Fruit fly (Drosophila melanogaster): Measurements from ENCODE around the gene Ca-alpha1T.

The Ca-alpha1T gene

DNA sequence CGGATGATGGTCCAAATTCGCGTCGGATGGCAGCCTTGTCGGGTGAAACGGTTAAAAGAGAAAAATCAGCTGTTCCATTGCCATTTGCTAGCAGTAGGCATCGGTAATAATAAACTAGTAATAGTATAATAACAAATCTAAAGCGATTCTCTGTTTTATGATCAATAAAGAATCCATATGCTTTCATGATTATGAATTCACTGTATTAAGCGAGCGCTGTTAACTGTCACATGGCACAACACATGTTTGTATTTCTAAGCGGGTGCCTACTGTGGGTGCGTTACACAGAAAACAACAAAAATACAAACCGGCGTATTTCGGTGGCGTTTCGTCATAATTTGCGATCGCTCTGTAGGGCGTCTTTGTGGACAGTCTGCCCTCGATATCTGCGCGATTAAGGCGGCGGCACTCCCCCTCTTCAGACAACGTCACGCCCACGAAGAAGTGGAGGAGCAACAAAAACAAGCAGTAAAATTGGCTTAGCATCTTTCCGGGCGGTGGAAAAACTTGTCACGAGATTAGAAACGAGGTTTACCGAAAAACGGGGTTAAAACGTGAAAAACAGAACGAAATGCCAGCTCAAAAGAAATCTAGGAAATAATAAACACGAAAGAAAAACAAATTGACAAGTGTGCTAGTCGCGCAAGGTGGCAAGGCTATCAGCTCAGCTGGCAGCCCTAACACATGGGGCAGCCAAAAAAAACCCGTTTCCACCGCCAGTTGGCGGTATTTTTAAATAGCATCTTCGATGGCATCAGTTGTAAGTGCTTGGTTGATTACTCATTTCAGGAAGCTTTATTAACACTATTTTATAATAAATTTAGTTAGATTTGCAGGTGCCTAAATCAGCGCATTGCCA, 101.2 kb downstream of the Ca-alpha1T start, which contains the start of the genes Nep1 and Mipp2 (continued):
- TF ChIP-seq HmgD (GFP tag; optimal IDR thresholded peaks at IDR 0.05) (no peak), CG2202 (tag; optimal IDR thresholded peaks at IDR 0.05) (no peak), p53 (GFP tag; optimal IDR thresholded peaks at IDR 0.05) (no peak), CG4854 (GFP tag; optimal IDR thresholded peaks at IDR 0.05) (no peak), gsb-n (tag; optimal IDR thresholded peaks at IDR 0.05) (no peak), Oli (tag; optimal IDR thresholded peaks at IDR 0.05) (peak; percentile 28), BEAF-32 (GFP tag; optimal IDR thresholded peaks at IDR 0.05) (peak; percentile 28), Deaf1 (tag; optimal IDR thresholded peaks at IDR 0.05) (no peak), CG2116 (GFP tag; optimal IDR thresholded peaks at IDR 0.05) (peak; percentile 27), pfk (GFP tag; optimal IDR thresholded peaks at IDR 0.05) (no peak), wor (GFP tag; IDR thresholded peaks at IDR 0.05) (0 out of 2 replicates have a peak, but pooled peaks have one; percentile 10), CG31224 (GFP tag; IDR thresholded peaks at IDR 0.05) (no peak), CG9437 (GFP tag; optimal IDR thresholded peaks at IDR 0.05) (no peak), Doc3 (GFP tag; IDR thresholded peaks at IDR 0.05; ENCODE audit: partially characterized antibody) (no peak), CG8478 (optimal IDR thresholded peaks at IDR 0.05) (no peak), mirr (GFP tag; optimal IDR thresholded peaks at IDR 0.05) (no peak), CG17361 (GFP tag; IDR thresholded peaks at IDR 0.05) (no peak), CG3407 (GFP tag; optimal IDR thresholded peaks at IDR 0.05) (no peak), slou (GFP tag; optimal IDR thresholded peaks at IDR 0.05) (no peak), CG17328 (GFP tag; IDR thresholded peaks at IDR 0.05) (peak; percentile 25; the same call in 1 of the 2 replicates), sim (GFP tag; IDR thresholded peaks at IDR 0.05) (no peak), amos (GFP tag; IDR thresholded peaks at IDR 0.05; ENCODE audit: partially characterized antibody) (no peak), Drgx (GFP tag; IDR thresholded peaks at IDR 0.05) (peak; percentile 59), CG30431 (GFP tag; optimal IDR thresholded peaks at IDR 0.05) (no peak), sqz (GFP tag; optimal IDR thresholded peaks at IDR 0.05) (no peak), CG13296 (GFP tag; optimal IDR thresholded peaks at IDR 0.05) (peak; percentile 2), rib (GFP tag; IDR thresholded peaks at IDR 0.05) (no peak), Vsx1 (GFP tag; optimal IDR thresholded peaks at IDR 0.05) (no peak), CG2889 (GFP tag; IDR thresholded peaks at IDR 0.05) (no peak), nom (GFP tag; optimal IDR thresholded peaks at IDR 0.05) (no peak), al (GFP tag; IDR thresholded peaks at IDR 0.05) (0 out of 2 replicates have a peak, but pooled peaks have one; percentile 21), CG11504 (tag; optimal IDR thresholded peaks at IDR 0.05) (peak; percentile 37), caup (GFP tag; optimal IDR thresholded peaks at IDR 0.05; ENCODE audit: severe bottlenecking) (peak; percentile 13), gro (GFP tag; optimal IDR thresholded peaks at IDR 0.05) (no peak), CG9797 (GFP tag; optimal IDR thresholded peaks at IDR 0.05) (no peak), zen (tag; optimal IDR thresholded peaks at IDR 0.05) (no peak), pan (optimal IDR thresholded peaks at IDR 0.05) (no peak), pan (GFP tag; optimal IDR thresholded peaks at IDR 0.05 in 1 of 2, IDR thresholded peaks at IDR 0.05 in 1 of 2) (peak in 1 of 2 experiments; percentile 67), Xbp1 (GFP tag; optimal IDR thresholded peaks at IDR 0.05) (no peak), chn (GFP tag; optimal IDR thresholded peaks at IDR 0.05) (no peak), Hr78 (GFP tag; optimal IDR thresholded peaks at IDR 0.05) (no peak), BtbVII (GFP tag; optimal IDR thresholded peaks at IDR 0.05) (peak; percentile 17), eve (GFP tag; optimal IDR thresholded peaks at IDR 0.05) (no peak), Elba2 (GFP tag; optimal IDR thresholded peaks at IDR 0.05) (no peak), D19A (tag; optimal IDR thresholded peaks at IDR 0.05) (no peak), ham (GFP tag; IDR thresholded peaks at IDR 0.05) (no peak), CG6272 (GFP tag; IDR thresholded peaks at IDR 0.05) (no peak), NFAT (GFP tag; IDR thresholded peaks at IDR 0.05) (peak; percentile 26; the same call in 1 of the 2 replicates), Bdp1 (GFP tag; optimal IDR thresholded peaks at IDR 0.05) (no peak), dan (GFP tag; IDR thresholded peaks at IDR 0.05) (no peak)

Measured in whole organism, embryonic.